Comparison of ENCODE assay signal across 3 fruit fly cellular contexts in genomic region chr3R:10389877-10390468, dm6.
TF ChIP-seq lines count a peak whose summit lies in the region.

No protein-coding gene starts in this region.

- no peak for TF ChIP-seq CTCF in whole organism, embryonic (GFP tag; optimal IDR thresholded peaks at IDR 0.05; lab: Kevin White, UChicago)

TF ChIP-seq in whole organism, embryonic, 481 proteins besides CTCF, POLR2A, EP300 and RAD21 (continues in another document):
- TF ChIP-seq ato (GFP tag; IDR thresholded peaks at IDR 0.05; lab: Robert Waterston, UW; ENCODE audit: partially characterized antibody), result peak; percentile 36; the same call in 1 of the 2 replicates
- TF ChIP-seq CG17385 (GFP tag; optimal IDR thresholded peaks at IDR 0.05; lab: Kevin White, UChicago), result no peak
- 0 out of 2 replicates have a peak, but pooled peaks have one; percentile 9 for TF ChIP-seq inv (GFP tag; IDR thresholded peaks at IDR 0.05; lab: Robert Waterston, UW; ENCODE audit: partially characterized antibody)
- TF ChIP-seq Doc3 (GFP tag; IDR thresholded peaks at IDR 0.05; lab: Robert Waterston, UW; ENCODE audit: partially characterized antibody), result 0 out of 3 replicates have a peak, but pooled peaks have one; percentile 31
- TF ChIP-seq MESR4 (GFP tag; optimal IDR thresholded peaks at IDR 0.05; lab: Kevin White, UChicago), result no peak
- TF ChIP-seq ERR (GFP tag; optimal IDR thresholded peaks at IDR 0.05; lab: Kevin White, UChicago), result no peak
- no peak for TF ChIP-seq B-H1 (GFP tag; IDR thresholded peaks at IDR 0.05; lab: Robert Waterston, UW)
- peak; percentile 75 for TF ChIP-seq Med (GFP tag; lab: Kevin White, UChicago)
- TF ChIP-seq pita (GFP tag; optimal IDR thresholded peaks at IDR 0.05; lab: Kevin White, UChicago), result no peak
- peak; percentile 69 for TF ChIP-seq sr (GFP tag; IDR thresholded peaks at IDR 0.05; lab: Robert Waterston, UW)
- TF ChIP-seq rib (GFP tag; IDR thresholded peaks at IDR 0.05; lab: Robert Waterston, UW), result 0 out of 2 replicates have a peak, but pooled peaks have one; percentile 25
- TF ChIP-seq Rfx (GFP tag; IDR thresholded peaks at IDR 0.05; lab: Robert Waterston, UW), result no peak
- no peak for TF ChIP-seq HmgZ (tag; optimal IDR thresholded peaks at IDR 0.05; lab: Kevin White, UChicago)
- TF ChIP-seq nmo (GFP tag; optimal IDR thresholded peaks at IDR 0.05; lab: Kevin White, UChicago), result no peak
- peak; percentile 71 for TF ChIP-seq CG12769 (tag; optimal IDR thresholded peaks at IDR 0.05; lab: Kevin White, UChicago)
- TF ChIP-seq Ets65A (GFP tag; lab: Kevin White, UChicago), result peak; percentile 46
- no peak for TF ChIP-seq Sin3A (optimal IDR thresholded peaks at IDR 0.05; lab: Kevin White, UChicago)
- TF ChIP-seq Fer2 (tag; optimal IDR thresholded peaks at IDR 0.05; lab: Kevin White, UChicago), result no peak
- TF ChIP-seq bbx (GFP tag; IDR thresholded peaks at IDR 0.05; lab: Robert Waterston, UW; ENCODE audit: partially characterized antibody), result 0 out of 2 replicates have a peak, but pooled peaks have one; percentile 20
- TF ChIP-seq CG13123 (GFP tag; optimal IDR thresholded peaks at IDR 0.05; lab: Kevin White, UChicago), result no peak
- TF ChIP-seq fd3F (GFP tag; optimal IDR thresholded peaks at IDR 0.05; lab: Kevin White, UChicago), result no peak
- TF ChIP-seq Taf1 (GFP tag; IDR thresholded peaks at IDR 0.05; lab: Robert Waterston, UW), result no peak
- TF ChIP-seq cato (GFP tag; optimal IDR thresholded peaks at IDR 0.05; lab: Kevin White, UChicago; ENCODE audit: borderline replicate concordance), result no peak
- TF ChIP-seq CG8765 (GFP tag; IDR thresholded peaks at IDR 0.05; lab: Robert Waterston, UW), result no peak
- no peak for TF ChIP-seq CG3838 (GFP tag; optimal IDR thresholded peaks at IDR 0.05; lab: Kevin White, UChicago)
- no peak for TF ChIP-seq fd64A (GFP tag; optimal IDR thresholded peaks at IDR 0.05; lab: Kevin White, UChicago)
- TF ChIP-seq lbe (GFP tag; optimal IDR thresholded peaks at IDR 0.05; lab: Kevin White, UChicago), result no peak
- no peak for TF ChIP-seq zfh2 (GFP tag; optimal IDR thresholded peaks at IDR 0.05; lab: Kevin White, UChicago)
- peak; percentile 97 for TF ChIP-seq cwo (GFP tag; optimal IDR thresholded peaks at IDR 0.05; lab: Kevin White, UChicago)

TF ChIP-seq in whole organism, prepupa, 60 proteins besides CTCF, POLR2A, EP300 and RAD21:
- peak; percentile 31 for TF ChIP-seq Eip78C (GFP tag; lab: Kevin White, UChicago)
- 0 out of 2 replicates have a peak, but pooled peaks have one; percentile 13 for TF ChIP-seq CG15336 (GFP tag; IDR thresholded peaks at IDR 0.05; lab: Robert Waterston, UW)
- no peak for TF ChIP-seq Blimp-1 (GFP tag; optimal IDR thresholded peaks at IDR 0.05; lab: Kevin White, UChicago)
- peak; percentile 19 for TF ChIP-seq CG6808 (GFP tag; optimal IDR thresholded peaks at IDR 0.05; lab: Kevin White, UChicago)
- TF ChIP-seq CG6276 (GFP tag; optimal IDR thresholded peaks at IDR 0.05; lab: Kevin White, UChicago), result peak; percentile 57
- peak; percentile 46 for TF ChIP-seq CG1621 (tag; optimal IDR thresholded peaks at IDR 0.05; lab: Kevin White, UChicago)
- no peak for TF ChIP-seq CG8632 (GFP tag; optimal IDR thresholded peaks at IDR 0.05; lab: Kevin White, UChicago)

TF ChIP-seq in whole organism, pupa, 21 proteins besides CTCF, POLR2A, EP300 and RAD21:
- TF ChIP-seq CG34367 (tag; optimal IDR thresholded peaks at IDR 0.05; lab: Kevin White, UChicago) (no peak), rn (GFP tag; IDR thresholded peaks at IDR 0.05; lab: Robert Waterston, UW) (no peak), CG13204 (GFP tag; optimal IDR thresholded peaks at IDR 0.05; lab: Kevin White, UChicago) (no peak), EcR (GFP tag; optimal IDR thresholded peaks at IDR 0.05; lab: Kevin White, UChicago) (peak; percentile 4), Pif1B (GFP tag; optimal IDR thresholded peaks at IDR 0.05; lab: Kevin White, UChicago) (no peak), CG12605 (GFP tag; IDR thresholded peaks at IDR 0.05; lab: Robert Waterston, UW) (no peak), CG9948 (tag; optimal IDR thresholded peaks at IDR 0.05; lab: Kevin White, UChicago) (no peak), fd96Ca (GFP tag; IDR thresholded peaks at IDR 0.05; lab: Robert Waterston, UW) (no peak), CG32121 (GFP tag; IDR thresholded peaks at IDR 0.05; lab: Robert Waterston, UW) (peak; percentile 50), CG14655 (GFP tag; optimal IDR thresholded peaks at IDR 0.05; lab: Kevin White, UChicago) (no peak), gl (tag; optimal IDR thresholded peaks at IDR 0.05; lab: Kevin White, UChicago) (no peak)
